Worm (Caenorhabditis elegans) whole organism, L4 larva: ENCODE data around the gene C47A4.1.

Experiments used
- ama-1 ChIP-seq: fragments of 150-350 bp; optimal IDR thresholded peaks from 2 replicates; lab custom pipeline; 2014; ENCODE audit warnings: inconsistent platforms, mixed read lengths
- daf-19 ChIP-seq: fragments of 200-800 bp; sonication (Bioruptor generic); conservative IDR thresholded peaks from 2 replicates; pipeline ENCODE4 v1.3.6; 2022; ENCODE audit warnings: missing genetic modification characterization, missing compliant biosample characterization
- egl-27 ChIP-seq: sonication (generic microtip); optimal IDR thresholded peaks from 3 replicates; lab custom pipeline; 2017; ENCODE audit warnings: missing biosample characterization, missing genetic modification reagents, missing genetic modification characterization
- fkh-10 ChIP-seq: fragments of 150-350 bp; optimal IDR thresholded peaks from 2 replicates; lab custom pipeline; 2014; ENCODE audit warnings: missing biosample characterization, missing genetic modification reagents, missing genetic modification characterization
- lin-29 ChIP-seq: fragments of 200-800 bp; sonication (Bioruptor generic); IDR thresholded peaks from 2 replicates; pipeline ENCODE4 v1.3.6; 2022; ENCODE audit warnings: missing genetic modification reagents, missing genetic modification characterization, missing compliant biosample characterization
- madf-9 ChIP-seq: fragments of 200-800 bp; sonication (Bioruptor generic); conservative IDR thresholded peaks from 2 replicates; pipeline ENCODE4 v1.3.6; 2022; ENCODE audit warnings: missing genetic modification reagents, missing genetic modification characterization, missing compliant biosample characterization
- nhr-25 ChIP-seq: sonication (generic microtip); optimal IDR thresholded peaks from 2 replicates; lab custom pipeline; 2017; ENCODE audit warnings: missing genetic modification characterization, mild to moderate bottlenecking, missing compliant biosample characterization, antibody characterized with exemption, moderate library complexity, borderline replicate concordance; ENCODE audit not compliant: insufficient read depth
- pqm-1 ChIP-seq: sonication (generic microtip); optimal IDR thresholded peaks from 2 replicates; lab custom pipeline; 2017; ENCODE audit warnings: missing biosample characterization, missing genetic modification characterization
- rbr-2 ChIP-seq: sonication (generic microtip); optimal IDR thresholded peaks from 2 replicates; lab custom pipeline; 2016; ENCODE audit warnings: missing genotype, missing genetic modification characterization, missing compliant biosample characterization
- vab-7 ChIP-seq: fragments of 200-800 bp; sonication (Bioruptor generic); IDR thresholded peaks from 2 replicates; pipeline ENCODE4 v1.3.6; 2022; ENCODE audit warnings: missing genetic modification reagents, missing genetic modification characterization, missing compliant biosample characterization
- zag-1 ChIP-seq: fragments of 150-350 bp; optimal IDR thresholded peaks from 2 replicates; lab custom pipeline; 2014; ENCODE audit warnings: missing biosample characterization, missing genetic modification characterization

DNA sequence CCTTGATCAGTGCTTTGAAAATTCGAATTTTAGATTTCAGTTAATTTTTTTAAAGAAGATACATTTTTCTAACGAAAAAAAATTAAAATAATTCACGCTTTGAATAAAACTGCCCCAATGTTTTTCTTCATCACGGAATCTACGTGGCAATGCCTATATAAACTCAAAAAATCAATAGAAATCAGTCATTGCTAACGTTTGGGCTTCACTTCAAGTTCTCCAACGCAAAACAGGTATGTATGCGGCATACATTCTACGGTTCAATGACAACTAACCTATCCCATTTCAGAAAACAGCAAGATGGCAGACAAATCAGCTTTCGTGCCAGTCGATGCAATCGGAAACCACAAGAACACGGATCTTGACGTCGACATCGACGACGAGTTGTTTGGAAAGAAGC is 29.2 kb upstream of the C47A4.1 start, which contains the start of gene C47A4.5:
- TF ChIP-seq pqm-1 (tag; lab: Kevin White, UChicago) (no peak), lin-29 (no peak), zag-1 (no peak), daf-19 (GFP tag; lab: Robert Waterston, UW) (no peak), madf-9 (GFP tag; lab: Robert Waterston, UW) (no peak), nhr-25 (tag; lab: Kevin White, UChicago) (no peak), vab-7 (no peak), egl-27 (tag; lab: Kevin White, UChicago) (no peak), fkh-10 (GFP tag; lab: Kevin White, UChicago) (no peak), rbr-2 (tag; lab: Kevin White, UChicago) (no peak), ama-1 (lab: Kevin White, UChicago) (no peak)
